Fruit fly (Drosophila melanogaster) whole organism, wandering third instar larva: ENCODE data around the gene CG6195.

Experiments used
- Abd-B ChIP-seq: fragments of >200 bp; optimal IDR thresholded peaks from 2 replicates; lab custom pipeline; 2017; ENCODE audit warnings: missing biosample characterization, missing genetic modification characterization
- CG32264 ChIP-seq: fragments of 200-800 bp; sonication (Bioruptor generic); optimal IDR thresholded peaks from 2 replicates; lab custom pipeline; 2016; ENCODE audit warnings: missing biosample characterization, missing genetic modification characterization
- CG9705 ChIP-seq: fragments of 200-800 bp; sonication (Bioruptor generic); optimal IDR thresholded peaks from 2 replicates; lab custom pipeline; 2018; ENCODE audit warnings: missing biosample characterization, mild to moderate bottlenecking, missing genetic modification characterization
- Dfd ChIP-seq: fragments of >200 bp; optimal IDR thresholded peaks from 2 replicates; lab custom pipeline; 2017; ENCODE audit warnings: missing biosample characterization, missing genetic modification characterization
- Dif ChIP-seq: fragments of 200-275, 200-300 bp; sonication (Bioruptor generic); optimal IDR thresholded peaks from 2 replicates; lab custom pipeline; 2018; ENCODE audit warnings: missing biosample characterization, missing genetic modification characterization; ENCODE audit not compliant: partially characterized antibody
- GATAd ChIP-seq: sonication (Bioruptor generic); optimal IDR thresholded peaks from 2 replicates; lab custom pipeline; 2016; ENCODE audit warnings: missing biosample characterization, missing genetic modification characterization
- HLH106 ChIP-seq: fragments of 200-800 bp; optimal IDR thresholded peaks from 3 replicates; lab custom pipeline; 2019; ENCODE audit warnings: missing biosample characterization, mild to moderate bottlenecking, missing genetic modification characterization, moderate library complexity
- Hr78 ChIP-seq: fragments of >200 bp; optimal IDR thresholded peaks from 2 replicates; lab custom pipeline; 2017; ENCODE audit warnings: missing biosample characterization, missing genetic modification characterization
- Hr83 ChIP-seq: fragments of 200-300 bp; sonication (Bioruptor generic); optimal IDR thresholded peaks from 2 replicates; lab custom pipeline; 2016; ENCODE audit warnings: missing biosample characterization, mild to moderate bottlenecking, missing genetic modification characterization, moderate library complexity; ENCODE audit not compliant: poor library complexity, severe bottlenecking
- Jra ChIP-seq: sonication (Bioruptor generic); optimal IDR thresholded peaks from 2 replicates; lab custom pipeline; 2016; ENCODE audit warnings: missing biosample characterization, missing genetic modification characterization
- Mio ChIP-seq: sonication (Bioruptor generic); optimal IDR thresholded peaks from 2 replicates; lab custom pipeline; 2016; ENCODE audit warnings: missing biosample characterization, missing genetic modification characterization
- Myc ChIP-seq: fragments of >200 bp; optimal IDR thresholded peaks from 2 replicates; lab custom pipeline; 2017
- N ChIP-seq: fragments of >200 bp; optimal IDR thresholded peaks from 2 replicates; lab custom pipeline; 2018; ENCODE audit warnings: missing biosample characterization, missing external identifiers, missing genetic modification characterization
- OdsH ChIP-seq: fragments of 200-800 bp; sonication (Bioruptor generic); optimal IDR thresholded peaks from 2 replicates; lab custom pipeline; 2016; ENCODE audit warnings: missing biosample characterization, mild to moderate bottlenecking, missing genetic modification characterization
- Rel ChIP-seq, 2 experiments: fragments of 200-800 bp; sonication (Bioruptor generic) in 1 of 2; optimal IDR thresholded peaks; 2 replicates in 1 of 2; 3 replicates in 1 of 2; lab custom pipeline; 2016 to 2019; ENCODE audit warnings: mild to moderate bottlenecking in 2 of 2, missing biosample characterization in 2 of 2, missing genetic modification characterization in 2 of 2, moderate library complexity in 1 of 2
- Sp1 ChIP-seq: fragments of 200-800 bp; sonication (Bioruptor generic); optimal IDR thresholded peaks from 3 replicates; lab custom pipeline; 2019; ENCODE audit warnings: missing biosample characterization, mild to moderate bottlenecking, missing genetic modification characterization, moderate library complexity
- Vsx2 ChIP-seq: fragments of 200-300, 225-300 bp; sonication (Bioruptor generic); optimal IDR thresholded peaks from 2 replicates; lab custom pipeline; 2018; ENCODE audit warnings: missing biosample characterization, missing genetic modification characterization; ENCODE audit not compliant: partially characterized antibody
- br ChIP-seq: fragments of 200-800 bp; sonication (Bioruptor generic); optimal IDR thresholded peaks from 2 replicates; lab custom pipeline; 2016; ENCODE audit warnings: missing biosample characterization, missing genetic modification characterization
- brk ChIP-seq: fragments of 200-800 bp; sonication (Bioruptor generic); optimal IDR thresholded peaks from 2 replicates; lab custom pipeline; 2016; ENCODE audit warnings: missing biosample characterization, mild to moderate bottlenecking, missing genetic modification characterization
- dsf ChIP-seq: sonication (Bioruptor generic); optimal IDR thresholded peaks from 2 replicates; lab custom pipeline; 2016; ENCODE audit warnings: missing biosample characterization, missing genetic modification characterization, borderline replicate concordance
- ey ChIP-seq: fragments of 200-800 bp; sonication (Bioruptor generic); optimal IDR thresholded peaks from 2 replicates; lab custom pipeline; 2016; ENCODE audit warnings: missing biosample characterization, missing genetic modification characterization
- foxo ChIP-seq, 2 experiments: fragments of 200-800 bp; sonication (Bioruptor generic); optimal IDR thresholded peaks; 2 replicates in 1 of 2; 3 replicates in 1 of 2; lab custom pipeline; 2016 to 2017; ENCODE audit warnings: missing biosample characterization in 2 of 2, missing genetic modification characterization in 2 of 2
- fru ChIP-seq: fragments of 200-800 bp; sonication (Bioruptor generic); optimal IDR thresholded peaks from 3 replicates; lab custom pipeline; 2016; ENCODE audit warnings: missing biosample characterization, mild to moderate bottlenecking, missing genetic modification characterization
- h ChIP-seq: fragments of 200-800 bp; sonication (Bioruptor generic); optimal IDR thresholded peaks from 3 replicates; lab custom pipeline; 2016; ENCODE audit warnings: missing biosample characterization, mild to moderate bottlenecking, missing genetic modification characterization
- jim ChIP-seq: fragments of 175-275, 200-325 bp; sonication (Bioruptor generic); optimal IDR thresholded peaks from 2 replicates; lab custom pipeline; 2016; ENCODE audit warnings: missing biosample characterization, mild to moderate bottlenecking, missing genetic modification characterization
- lola ChIP-seq: fragments of >200 bp; optimal IDR thresholded peaks from 2 replicates; lab custom pipeline; 2017; ENCODE audit warnings: missing biosample characterization, missing genetic modification characterization
- pan ChIP-seq: fragments of >200 bp; optimal IDR thresholded peaks from 2 replicates; lab custom pipeline; 2017
- rgr ChIP-seq: fragments of 200-800 bp; sonication (Bioruptor generic); optimal IDR thresholded peaks from 3 replicates; lab custom pipeline; 2016; ENCODE audit warnings: missing biosample characterization, mild to moderate bottlenecking, missing genetic modification characterization
- sv ChIP-seq: fragments of 200-800 bp; sonication (Bioruptor generic); optimal IDR thresholded peaks from 3 replicates; lab custom pipeline; 2016; ENCODE audit warnings: missing biosample characterization, missing genetic modification characterization
- tai ChIP-seq: sonication (Bioruptor generic); optimal IDR thresholded peaks from 2 replicates; lab custom pipeline; 2016; ENCODE audit warnings: missing biosample characterization, missing genetic modification characterization
- woc ChIP-seq: sonication (Bioruptor generic); optimal IDR thresholded peaks from 2 replicates; lab custom pipeline; 2016; ENCODE audit warnings: missing biosample characterization, mild to moderate bottlenecking, missing genetic modification characterization

CG6195 gene

DNA sequence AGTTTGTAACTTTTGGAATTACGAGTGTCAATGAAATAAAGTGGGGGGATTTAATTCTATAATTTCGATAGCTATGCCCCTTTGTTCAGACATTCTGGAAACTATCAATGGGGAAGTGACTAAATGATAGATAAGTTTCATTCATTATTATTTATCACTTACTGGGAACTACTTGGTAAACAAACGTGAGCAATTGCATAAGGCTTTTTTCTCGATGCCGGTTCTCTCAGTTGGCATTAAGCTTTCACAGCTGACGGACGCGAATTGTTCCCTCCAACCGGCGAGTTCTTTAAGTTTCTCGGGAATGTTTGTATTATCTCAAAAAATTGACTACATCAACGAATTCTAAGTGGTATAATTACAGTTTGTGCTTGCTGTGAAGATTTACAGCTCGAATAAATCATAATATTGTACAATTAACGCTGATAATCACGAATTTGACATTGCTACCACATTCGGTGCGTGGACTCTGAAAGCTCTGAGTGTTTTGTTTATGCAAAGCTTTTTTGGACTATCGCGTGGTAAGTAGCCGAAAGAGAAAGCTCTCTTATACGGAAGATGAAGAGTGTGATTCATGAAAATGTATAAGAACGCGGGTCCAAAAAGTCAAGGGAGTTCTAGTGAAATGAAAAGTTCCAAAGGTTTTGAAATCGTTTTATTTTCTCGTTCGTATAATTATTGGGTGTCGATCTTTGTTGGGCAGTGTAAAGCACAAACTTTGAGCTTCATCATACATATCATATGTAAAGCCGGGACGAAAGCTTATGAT is 23.2 kb upstream of the CG6195 start, which contains the start of gene Naam (continued):
- TF ChIP-seq woc (GFP tag; lab: Kevin White, UChicago) (peak; percentile 57), HLH106 (tag; lab: Kevin White, UChicago) (peak; percentile 58), Dfd (no peak), dsf (GFP tag; lab: Kevin White, UChicago) (peak; percentile 42), foxo (GFP tag; optimal IDR thresholded peaks at IDR 0.05; lab: Kevin White, UChicago) (peak; percentile 75 to 85), rgr (GFP tag; lab: Kevin White, UChicago) (peak; percentile 83), fru (GFP tag; lab: Kevin White, UChicago) (peak; percentile 76), CG32264 (GFP tag; lab: Kevin White, UChicago) (peak; percentile 54), Sp1 (GFP tag; lab: Kevin White, UChicago) (peak; percentile 52), Hr78 (GFP tag; lab: Kevin White, UChicago) (no peak), pan (no peak), sv (GFP tag; lab: Kevin White, UChicago) (peak; percentile 62), lola (no peak), GATAd (GFP tag; lab: Kevin White, UChicago) (no peak), h (peak; percentile 84), Hr83 (GFP tag; lab: Kevin White, UChicago) (peak; percentile 54), Vsx2 (no peak), Abd-B (GFP tag; lab: Kevin White, UChicago) (no peak)

DNA sequence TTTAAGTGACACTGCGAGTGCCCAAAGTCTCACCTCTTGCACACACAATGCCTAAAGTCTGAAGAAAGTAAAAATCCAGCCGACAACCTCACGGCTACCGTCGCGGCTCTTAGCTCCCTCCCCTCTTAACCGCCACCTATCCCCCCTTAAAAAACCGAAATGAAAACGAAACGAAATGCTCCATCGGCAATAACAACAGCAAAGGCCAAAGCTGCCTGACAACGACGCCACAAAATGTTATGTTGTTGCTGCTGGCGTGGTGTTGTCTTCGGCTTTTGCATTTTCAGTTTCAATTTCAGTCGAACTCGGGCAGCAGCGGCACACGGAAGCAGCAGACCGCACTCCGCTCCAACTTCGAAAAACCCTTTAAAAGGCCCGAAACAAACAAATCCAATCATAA is 16.5 kb upstream of the CG6195 start, which contains the start of gene CG7432:
Gene CG7432 (plus strand): TSS at position 295 of the 400 bp plus-strand sequence.
- no peak for TF ChIP-seq Jra (GFP tag; lab: Kevin White, UChicago)
- no peak for TF ChIP-seq tai (GFP tag; lab: Kevin White, UChicago)
- no peak for TF ChIP-seq br (GFP tag; lab: Kevin White, UChicago)
- TF ChIP-seq Hr83 (GFP tag; lab: Kevin White, UChicago), result no peak
- no peak for TF ChIP-seq Myc (lab: Kevin White, UChicago)
- no peak for TF ChIP-seq Hr78 (GFP tag; lab: Kevin White, UChicago)
- TF ChIP-seq OdsH (GFP tag; lab: Kevin White, UChicago), result no peak
- no peak for TF ChIP-seq N (GFP tag; lab: Kevin White, UChicago)
- TF ChIP-seq CG9705 (GFP tag; lab: Kevin White, UChicago), result no peak

DNA sequence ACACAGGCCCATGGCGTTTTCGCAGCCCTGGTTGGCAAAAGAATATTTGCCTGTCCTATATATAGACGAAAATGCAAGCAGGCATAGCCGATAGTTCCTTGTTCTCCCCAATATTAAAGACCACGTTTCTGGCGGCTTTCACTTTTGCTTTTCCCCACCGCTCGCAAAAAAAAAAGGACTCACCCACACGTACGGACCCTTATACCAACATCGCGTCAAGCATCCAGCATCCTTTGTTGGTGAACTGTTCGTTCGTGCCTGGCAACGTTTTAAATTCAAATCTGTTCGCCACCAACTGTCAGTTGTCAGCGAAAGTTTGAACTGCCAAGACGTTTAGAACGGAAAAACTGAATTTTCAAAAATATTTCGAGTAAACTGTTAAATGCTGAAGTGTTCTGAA is 11.2 kb upstream of the CG6195 start, which contains the start of gene ort:
Gene ort (plus strand): TSS at position 301 of the 400 bp plus-strand sequence.
- TF ChIP-seq dsf (GFP tag; lab: Kevin White, UChicago) (no peak), Rel (GFP tag; optimal IDR thresholded peaks at IDR 0.05; lab: Kevin White, UChicago) (no peak), Rel (tag; optimal IDR thresholded peaks at IDR 0.05; lab: Kevin White, UChicago) (no peak), GATAd (GFP tag; lab: Kevin White, UChicago) (no peak), ey (no peak), foxo (GFP tag; optimal IDR thresholded peaks at IDR 0.05; lab: Kevin White, UChicago) (no peak)
- TF ChIP-seq, all 38 proteins: peak for 0

DNA sequence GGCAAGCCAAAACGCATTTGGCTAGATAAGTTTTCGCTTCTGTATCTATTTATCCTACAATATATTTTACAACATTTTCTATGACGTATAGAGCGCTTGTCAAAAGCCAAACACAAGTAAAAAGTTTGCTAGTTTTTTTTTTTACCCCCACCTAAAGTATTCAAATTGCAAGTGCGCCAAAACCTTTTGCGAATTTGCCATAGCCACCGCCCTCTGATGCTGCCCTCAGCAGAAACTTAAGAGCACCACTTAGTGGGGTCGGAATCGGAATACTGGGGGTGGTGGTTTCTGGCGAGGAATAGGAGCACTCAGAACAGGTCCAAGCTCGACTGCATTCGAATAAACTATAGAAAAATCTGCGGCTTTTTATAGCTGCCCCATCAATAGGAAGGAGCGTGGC is 9.6 kb upstream of the CG6195 start, which contains the start of gene CG6184:
Gene CG6184 (minus strand): TSS at position 101 of the 400 bp plus-strand sequence.
- TF ChIP-seq Abd-B (GFP tag; lab: Kevin White, UChicago) (no peak), Hr78 (GFP tag; lab: Kevin White, UChicago) (no peak), jim (GFP tag; lab: Kevin White, UChicago) (no peak), Mio (GFP tag; lab: Kevin White, UChicago) (no peak), N (GFP tag; lab: Kevin White, UChicago) (no peak), Vsx2 (no peak), Myc (lab: Kevin White, UChicago) (no peak), Dif (GFP tag; lab: Kevin White, UChicago) (no peak)

DNA sequence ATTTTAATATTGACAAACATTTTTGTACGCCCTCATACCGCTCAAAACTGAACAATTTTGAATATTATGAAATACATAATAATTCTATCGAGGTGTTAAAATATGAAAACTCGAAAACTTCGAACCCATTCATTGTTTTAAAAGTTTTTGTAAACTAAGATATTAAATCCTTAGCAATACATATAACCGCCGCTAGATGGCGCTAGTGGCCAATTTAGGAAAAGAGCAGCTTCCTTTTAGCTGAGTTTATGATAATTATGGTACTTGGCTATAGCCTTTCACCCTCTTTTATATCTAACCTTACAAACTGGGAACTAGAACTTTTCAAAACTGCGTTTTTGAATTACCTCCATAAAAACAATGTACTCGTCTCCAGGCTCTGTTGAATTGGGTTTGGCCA is 9.0 kb upstream of the CG6195 start:
- TF ChIP-seq CG9705 (GFP tag; lab: Kevin White, UChicago) (no peak), brk (no peak), dsf (GFP tag; lab: Kevin White, UChicago) (no peak), pan (no peak), ey (no peak), tai (GFP tag; lab: Kevin White, UChicago) (no peak), sv (GFP tag; lab: Kevin White, UChicago) (no peak), CG32264 (GFP tag; lab: Kevin White, UChicago) (no peak), HLH106 (tag; lab: Kevin White, UChicago) (no peak)
